Fruit fly (Drosophila melanogaster) whole organism, prepupa: Measurements from ENCODE around the gene Drsl5.

Experiments
- Blimp-1 ChIP-seq: fragments of 200-800 bp; sonication (Bioruptor generic); optimal IDR thresholded peaks from 3 replicates; lab custom pipeline; 2017; ENCODE audit warnings: missing biosample characterization, missing genetic modification characterization, mild to moderate bottlenecking, moderate library complexity, missing genetic modification reagents
- CG10631 ChIP-seq: fragments of 200-800 bp; sonication (Bioruptor generic); optimal IDR thresholded peaks from 2 replicates; lab custom pipeline; 2016; ENCODE audit warnings: missing biosample characterization, missing genetic modification characterization
- CG11762 ChIP-seq: fragments of 200-800 bp; sonication (Bioruptor generic); optimal IDR thresholded peaks from 3 replicates; lab custom pipeline; 2016; ENCODE audit warnings: missing biosample characterization, missing genetic modification characterization; ENCODE audit not compliant: insufficient read depth
- CG11902 ChIP-seq: fragments of 200-800 bp; sonication (Bioruptor generic); optimal IDR thresholded peaks from 3 replicates; lab custom pipeline; 2016; ENCODE audit warnings: missing biosample characterization, missing genetic modification characterization
- CG15336 ChIP-seq: fragments of 200-800 bp; sonication (Bioruptor generic); IDR thresholded peaks from 2 replicates; pipeline ENCODE4 v1.3.6; 2022; ENCODE audit warnings: missing biosample characterization, missing genetic modification characterization
- CG1621 ChIP-seq: fragments of 200-800 bp; sonication (Bioruptor generic); optimal IDR thresholded peaks from 3 replicates; lab custom pipeline; 2018; ENCODE audit warnings: missing biosample characterization, mild to moderate bottlenecking, missing genetic modification characterization
- CG3032 ChIP-seq: fragments of 200-800 bp; optimal IDR thresholded peaks from 2 replicates; lab custom pipeline; 2019; ENCODE audit warnings: missing biosample characterization, mild to moderate bottlenecking, missing genetic modification characterization, moderate library complexity
- CG31627 ChIP-seq: fragments of 200-800 bp; sonication (Bioruptor generic); optimal IDR thresholded peaks from 3 replicates; lab custom pipeline; 2016; ENCODE audit warnings: missing biosample characterization, missing genetic modification characterization
- CG34406 ChIP-seq: fragments of 200-800 bp; sonication (Bioruptor generic); optimal IDR thresholded peaks from 3 replicates; lab custom pipeline; 2016; ENCODE audit warnings: missing biosample characterization, missing genetic modification characterization
- CG3919 ChIP-seq: fragments of 200-800 bp; sonication (Bioruptor generic); optimal IDR thresholded peaks from 3 replicates; lab custom pipeline; 2016; ENCODE audit warnings: missing biosample characterization, missing genetic modification characterization
- CG4318 ChIP-seq: fragments of 200-800 bp; sonication (Bioruptor generic); optimal IDR thresholded peaks from 3 replicates; lab custom pipeline; 2017; ENCODE audit warnings: missing biosample characterization, mild to moderate bottlenecking, missing genetic modification characterization
- CG6163 ChIP-seq: fragments of 200-800 bp; sonication (Bioruptor generic); IDR thresholded peaks from 3 replicates; pipeline ENCODE4 v1.3.6; 2022; ENCODE audit warnings: missing biosample characterization, missing genetic modification characterization
- CG6276 ChIP-seq: fragments of 200-800 bp; sonication (Bioruptor generic); optimal IDR thresholded peaks from 2 replicates; lab custom pipeline; 2017; ENCODE audit warnings: missing biosample characterization, mild to moderate bottlenecking, missing genetic modification characterization
- CG6792 ChIP-seq: fragments of 200-800 bp; sonication (Bioruptor generic); optimal IDR thresholded peaks from 3 replicates; lab custom pipeline; 2016; ENCODE audit warnings: missing biosample characterization, missing genetic modification characterization
- CG6808 ChIP-seq: fragments of 200-800 bp; sonication (Bioruptor generic); optimal IDR thresholded peaks from 3 replicates; lab custom pipeline; 2017; ENCODE audit warnings: missing biosample characterization, missing genetic modification characterization, mild to moderate bottlenecking, moderate library complexity, missing genetic modification reagents
- CG7368 ChIP-seq: fragments of 200-800 bp; sonication (Bioruptor generic); optimal IDR thresholded peaks from 3 replicates; lab custom pipeline; 2016; ENCODE audit warnings: missing biosample characterization, missing genetic modification characterization
- CG8119 ChIP-seq: fragments of 200-800 bp; sonication (Bioruptor generic); IDR thresholded peaks from 3 replicates; pipeline ENCODE4 v1.3.6; 2022; ENCODE audit warnings: missing biosample characterization, missing genetic modification characterization
- CG8632 ChIP-seq: fragments of 200-800 bp; sonication (Bioruptor generic); optimal IDR thresholded peaks from 3 replicates; lab custom pipeline; 2016; ENCODE audit warnings: missing biosample characterization, missing genetic modification characterization
- CG9139 ChIP-seq: fragments of 200-800 bp; sonication (Bioruptor generic); optimal IDR thresholded peaks from 3 replicates; lab custom pipeline; 2017; ENCODE audit warnings: missing biosample characterization, mild to moderate bottlenecking, missing genetic modification characterization
- Eip75B ChIP-seq: fragments of 200-800 bp; sonication (Bioruptor generic); optimal IDR thresholded peaks from 3 replicates; lab custom pipeline; 2016; ENCODE audit warnings: missing biosample characterization, missing genetic modification characterization
- Eip78C ChIP-seq: fragments of 200-800 bp; sonication (Bioruptor generic); peaks from one replicate; lab custom pipeline; 2016; ENCODE audit warnings: missing biosample characterization, missing genetic modification characterization
- Eip93F ChIP-seq: fragments of 200-800 bp; sonication (Bioruptor generic); optimal IDR thresholded peaks from 2 replicates; lab custom pipeline; 2016; ENCODE audit warnings: missing biosample characterization, mild to moderate bottlenecking, missing genetic modification characterization
- Ets96B ChIP-seq: fragments of 200-800 bp; optimal IDR thresholded peaks from 2 replicates; lab custom pipeline; 2019; ENCODE audit warnings: missing biosample characterization, mild to moderate bottlenecking, missing genetic modification characterization, moderate library complexity
- Hr38 ChIP-seq: sonication (Bioruptor generic); optimal IDR thresholded peaks from 2 replicates; lab custom pipeline; 2016; ENCODE audit warnings: missing biosample characterization, missing genetic modification characterization
- Hr4 ChIP-seq: fragments of 200-800 bp; sonication (Bioruptor generic); optimal IDR thresholded peaks from 3 replicates; lab custom pipeline; 2016; ENCODE audit warnings: missing biosample characterization, missing genetic modification characterization
- Lpt ChIP-seq: fragments of 200-800 bp; sonication (Bioruptor generic); optimal IDR thresholded peaks from 3 replicates; lab custom pipeline; 2016; ENCODE audit warnings: missing biosample characterization, missing genetic modification characterization
- Met ChIP-seq: fragments of 200-800 bp; sonication (Bioruptor generic); optimal IDR thresholded peaks from 3 replicates; lab custom pipeline; 2016; ENCODE audit warnings: missing biosample characterization, missing genetic modification characterization
- OdsH ChIP-seq: fragments of 200-800 bp; sonication (Bioruptor generic); optimal IDR thresholded peaks from 3 replicates; lab custom pipeline; 2016; ENCODE audit warnings: missing biosample characterization, missing genetic modification characterization
- Smox ChIP-seq: fragments of 200-800 bp; sonication (Bioruptor generic); optimal IDR thresholded peaks from 3 replicates; lab custom pipeline; 2016; ENCODE audit warnings: missing biosample characterization, missing genetic modification characterization
- Sox15 ChIP-seq: fragments of 200-800 bp; sonication (Bioruptor generic); optimal IDR thresholded peaks from 3 replicates; lab custom pipeline; 2016; ENCODE audit warnings: missing biosample characterization, missing genetic modification characterization
- achi ChIP-seq: fragments of 200-800 bp; sonication (Bioruptor generic); optimal IDR thresholded peaks from 3 replicates; lab custom pipeline; 2016; ENCODE audit warnings: missing biosample characterization, missing genetic modification characterization
- cyc ChIP-seq: fragments of 200-800 bp; sonication (Bioruptor generic); optimal IDR thresholded peaks from 3 replicates; lab custom pipeline; 2016; ENCODE audit warnings: missing biosample characterization, missing genetic modification characterization
- dsx ChIP-seq: fragments of 200-800 bp; optimal IDR thresholded peaks from 3 replicates; lab custom pipeline; 2019; ENCODE audit warnings: missing biosample characterization, mild to moderate bottlenecking, missing genetic modification characterization, moderate library complexity; ENCODE audit not compliant: poor library complexity, severe bottlenecking
- esn ChIP-seq: fragments of 200-800 bp; sonication (Bioruptor generic); optimal IDR thresholded peaks from 2 replicates; lab custom pipeline; 2016; ENCODE audit warnings: missing biosample characterization, mild to moderate bottlenecking, missing genetic modification characterization, moderate library complexity
- fd59A ChIP-seq: fragments of 200-800 bp; sonication (Bioruptor generic); optimal IDR thresholded peaks from 2 replicates; lab custom pipeline; 2017; ENCODE audit warnings: missing biosample characterization, mild to moderate bottlenecking, missing genetic modification characterization, missing genetic modification reagents
- fd85E ChIP-seq: fragments of 200-800 bp; sonication (Bioruptor generic); optimal IDR thresholded peaks from 3 replicates; lab custom pipeline; 2016; ENCODE audit warnings: missing biosample characterization, missing genetic modification characterization
- fkh ChIP-seq: fragments of 200-800 bp; sonication (Bioruptor generic); optimal IDR thresholded peaks from 3 replicates; lab custom pipeline; 2017; ENCODE audit warnings: missing biosample characterization, mild to moderate bottlenecking, missing genetic modification characterization, moderate library complexity
- lz ChIP-seq: fragments of 200-800 bp; sonication (Bioruptor generic); optimal IDR thresholded peaks from 3 replicates; lab custom pipeline; 2016; ENCODE audit warnings: missing biosample characterization, missing genetic modification characterization
- net ChIP-seq: fragments of 200-800 bp; sonication (Bioruptor generic); optimal IDR thresholded peaks from 3 replicates; lab custom pipeline; 2016; ENCODE audit warnings: missing biosample characterization, missing genetic modification characterization
- pdm3 ChIP-seq: fragments of 200-800 bp; sonication (Bioruptor generic); optimal IDR thresholded peaks from 3 replicates; lab custom pipeline; 2016; ENCODE audit warnings: missing biosample characterization, missing genetic modification characterization
- salr ChIP-seq, 2 experiments: fragments of 200-800 bp; sonication (Bioruptor generic); optimal IDR thresholded peaks; 3 replicates each; lab custom pipeline; 2016 to 2018; ENCODE audit warnings: missing biosample characterization in 2 of 2, missing genetic modification characterization in 2 of 2, mild to moderate bottlenecking in 1 of 2
- spab ChIP-seq: fragments of 200-800 bp; sonication (Bioruptor generic); optimal IDR thresholded peaks from 2 replicates; lab custom pipeline; 2017; ENCODE audit warnings: missing biosample characterization, mild to moderate bottlenecking, missing genetic modification characterization, missing genetic modification reagents
- ss ChIP-seq, 2 experiments: fragments of 200-800 bp; sonication (Bioruptor generic); optimal IDR thresholded peaks; 2 replicates in 1 of 2; 3 replicates in 1 of 2; lab custom pipeline; 2017 to 2018; ENCODE audit warnings: mild to moderate bottlenecking in 2 of 2, missing biosample characterization in 2 of 2, missing genetic modification characterization in 2 of 2, moderate library complexity in 1 of 2
- svp ChIP-seq: fragments of 200-800 bp; sonication (Bioruptor generic); peaks from one replicate; lab custom pipeline; 2016; ENCODE audit warnings: missing biosample characterization, missing genetic modification characterization
- topi ChIP-seq: fragments of 200-800 bp; sonication (Bioruptor generic); optimal IDR thresholded peaks from 3 replicates; lab custom pipeline; 2016; ENCODE audit warnings: missing biosample characterization, missing genetic modification characterization
- vri ChIP-seq: fragments of 200-800 bp; sonication (Bioruptor generic); optimal IDR thresholded peaks from 3 replicates; lab custom pipeline; 2016; ENCODE audit warnings: missing biosample characterization, mild to moderate bottlenecking, missing genetic modification characterization

Gene Drsl5

dm6 chr3L:3339695-3340226 lies 23.2 kb downstream of the Drsl5 start (continued):
- TF ChIP-seq fd85E (GFP tag; lab: Kevin White, UChicago): no peak
- TF ChIP-seq fd59A (GFP tag; lab: Kevin White, UChicago): no peak
- peak; percentile 65 for TF ChIP-seq vri (GFP tag; lab: Kevin White, UChicago)
- TF ChIP-seq topi (GFP tag; lab: Kevin White, UChicago): no peak
- no peak for TF ChIP-seq CG31627 (GFP tag; lab: Kevin White, UChicago)
- no peak for TF ChIP-seq Blimp-1 (GFP tag; lab: Kevin White, UChicago)
- no peak for TF ChIP-seq Hr4 (GFP tag; lab: Kevin White, UChicago)
- TF ChIP-seq CG9139 (GFP tag; lab: Kevin White, UChicago): no peak
- TF ChIP-seq CG7368 (GFP tag; lab: Kevin White, UChicago): no peak
- no peak for TF ChIP-seq CG3032 (tag; lab: Kevin White, UChicago)
- TF ChIP-seq Eip78C: no peak
- TF ChIP-seq net (GFP tag; lab: Kevin White, UChicago): no peak
- TF ChIP-seq svp (GFP tag; lab: Kevin White, UChicago): peak; percentile 94
- no peak for TF ChIP-seq CG6163
- TF ChIP-seq CG3919 (GFP tag; lab: Kevin White, UChicago): no peak
- no peak for TF ChIP-seq CG6792
- TF ChIP-seq ss (GFP tag; optimal IDR thresholded peaks at IDR 0.05; lab: Kevin White, UChicago): no peak

dm6 chr3L:3342307-3342940 lies 25.8 kb downstream of the Drsl5 start:
- TF ChIP-seq esn (GFP tag; lab: Kevin White, UChicago): peak; percentile 82
- peak; percentile 23 for TF ChIP-seq Blimp-1 (GFP tag; lab: Kevin White, UChicago)
- peak; percentile 86 for TF ChIP-seq Met
- TF ChIP-seq Eip78C: peak; percentile 91
- peak; percentile 79 for TF ChIP-seq Eip75B (GFP tag; lab: Kevin White, UChicago)
- peak; percentile 53 for TF ChIP-seq CG6808
- peak; percentile 34 to 57 for TF ChIP-seq ss (GFP tag; optimal IDR thresholded peaks at IDR 0.05; lab: Kevin White, UChicago)
- peak; percentile 84 for TF ChIP-seq dsx (GFP tag; lab: Kevin White, UChicago)
- no peak for TF ChIP-seq CG6276 (GFP tag; lab: Kevin White, UChicago)
- TF ChIP-seq Eip93F (GFP tag; lab: Kevin White, UChicago): peak; percentile 72
- peak; percentile 78 for TF ChIP-seq lz (GFP tag; lab: Kevin White, UChicago)
- TF ChIP-seq pdm3: peak; percentile 73
- TF ChIP-seq achi (GFP tag; lab: Kevin White, UChicago): peak; percentile 50
- peak; percentile 30 to 40 for TF ChIP-seq salr (GFP tag; optimal IDR thresholded peaks at IDR 0.05; lab: Kevin White, UChicago)
- TF ChIP-seq CG6163: peak; percentile 60; the same call in 2 of the 3 replicates
- peak; percentile 69 for TF ChIP-seq net (GFP tag; lab: Kevin White, UChicago)
- peak; percentile 71 for TF ChIP-seq CG8632
- TF ChIP-seq Hr38: no peak
- TF ChIP-seq CG10631 (GFP tag; lab: Kevin White, UChicago): peak; percentile 71
- TF ChIP-seq fkh (GFP tag; lab: Kevin White, UChicago): no peak
- peak; percentile 67 for TF ChIP-seq cyc
- TF ChIP-seq svp (GFP tag; lab: Kevin White, UChicago): peak; percentile 89
- TF ChIP-seq CG7368 (GFP tag; lab: Kevin White, UChicago): peak; percentile 36
- peak; percentile 57 for TF ChIP-seq CG15336
- peak; percentile 52 for TF ChIP-seq CG3919 (GFP tag; lab: Kevin White, UChicago)
- TF ChIP-seq fd85E (GFP tag; lab: Kevin White, UChicago): peak; percentile 24
- TF ChIP-seq OdsH (GFP tag; lab: Kevin White, UChicago): peak; percentile 57
- peak; percentile 79 for TF ChIP-seq vri (GFP tag; lab: Kevin White, UChicago)
- TF ChIP-seq CG1621: peak; percentile 71
- TF ChIP-seq topi (GFP tag; lab: Kevin White, UChicago): peak; percentile 75
- peak; percentile 77 for TF ChIP-seq CG6792
- peak; percentile 70 for TF ChIP-seq Ets96B (tag; lab: Kevin White, UChicago)
- TF ChIP-seq Lpt: no peak
- TF ChIP-seq CG11902 (GFP tag; lab: Kevin White, UChicago): peak; percentile 35
- TF ChIP-seq CG34406 (GFP tag; lab: Kevin White, UChicago): peak; percentile 61
- peak; percentile 53 for TF ChIP-seq CG11762
- peak; percentile 53 for TF ChIP-seq Sox15 (GFP tag; lab: Kevin White, UChicago)
- TF ChIP-seq spab (GFP tag; lab: Kevin White, UChicago): peak; percentile 57
- no peak for TF ChIP-seq CG4318 (GFP tag; lab: Kevin White, UChicago)
- peak; percentile 79 for TF ChIP-seq Smox (GFP tag; lab: Kevin White, UChicago)
- peak; percentile 44; the same call in 2 of the 3 replicates for TF ChIP-seq CG8119 (GFP tag; lab: Robert Waterston, UW)
